Fruit fly (Drosophila melanogaster): ENCODE measurements around the gene Vps33B.

The Vps33B gene

dm6 chr3R:25490778-25491664 lies 17.7 kb downstream of the Vps33B start, which contains the start of the genes Gnpat and CG5112:
Gnpat (minus strand) TSS chr3R:25490936.
CG5112 (plus strand) TSS chr3R:25491460.
- TF ChIP-seq insv (optimal IDR thresholded peaks at IDR 0.05) (no peak), Sin3A (optimal IDR thresholded peaks at IDR 0.05) (no peak)

- TF ChIP-seq h (optimal IDR thresholded peaks at IDR 0.05) (no peak), ttk (optimal IDR thresholded peaks at IDR 0.05) (no peak), Sin3A (optimal IDR thresholded peaks at IDR 0.05) (no peak), Myc (optimal IDR thresholded peaks at IDR 0.05) (no peak), insv (optimal IDR thresholded peaks at IDR 0.05) (no peak), psq (optimal IDR thresholded peaks at IDR 0.05) (no peak)
Measured at dm6 chr3R:25493294-25494187, 20.3 kb downstream of the Vps33B start.

DNA sequence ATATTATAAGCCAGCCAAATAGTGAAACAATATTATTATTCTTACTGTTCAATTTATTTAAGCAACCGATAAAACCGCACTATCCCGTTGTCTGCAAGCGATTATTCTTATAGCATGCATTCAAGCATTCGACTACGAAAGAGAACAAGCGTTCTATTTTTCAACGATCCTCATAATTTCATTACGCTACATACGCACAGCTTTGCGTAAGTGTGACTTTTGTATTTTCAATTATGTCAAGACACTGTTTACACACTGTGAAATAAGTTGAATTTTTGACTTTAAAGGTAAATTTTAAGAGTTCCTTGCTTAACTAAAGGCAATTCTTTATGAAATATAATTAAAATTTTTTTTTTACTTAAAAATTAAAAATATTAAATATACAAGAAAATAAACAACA lies 21.8 kb downstream of the Vps33B start, which contains the start of gene CG33494:
Gene CG33494, minus strand, starts transcription at position 90 of the 400 bp plus-strand sequence.
- TF ChIP-seq ttk (optimal IDR thresholded peaks at IDR 0.05): no peak
- TF ChIP-seq h (optimal IDR thresholded peaks at IDR 0.05): no peak
- TF ChIP-seq insv (optimal IDR thresholded peaks at IDR 0.05): no peak
- no peak for TF ChIP-seq psq (optimal IDR thresholded peaks at IDR 0.05)
- no peak for TF ChIP-seq Myc (optimal IDR thresholded peaks at IDR 0.05)
- no peak for TF ChIP-seq Sin3A (optimal IDR thresholded peaks at IDR 0.05)

dm6 chr3R:25495753-25496152 lies 22.5 kb downstream of the Vps33B start:
- TF ChIP-seq insv (optimal IDR thresholded peaks at IDR 0.05): no peak
- TF ChIP-seq Myc (optimal IDR thresholded peaks at IDR 0.05): no peak
- no peak for TF ChIP-seq psq (optimal IDR thresholded peaks at IDR 0.05)
- no peak for TF ChIP-seq ttk (optimal IDR thresholded peaks at IDR 0.05)
- no peak for TF ChIP-seq h (optimal IDR thresholded peaks at IDR 0.05)
- no peak for TF ChIP-seq Sin3A (optimal IDR thresholded peaks at IDR 0.05)

- no peak for TF ChIP-seq ttk (optimal IDR thresholded peaks at IDR 0.05)
- no peak for TF ChIP-seq Myc (optimal IDR thresholded peaks at IDR 0.05)
- no peak for TF ChIP-seq h (optimal IDR thresholded peaks at IDR 0.05)
- no peak for TF ChIP-seq insv (optimal IDR thresholded peaks at IDR 0.05)
- no peak for TF ChIP-seq Sin3A (optimal IDR thresholded peaks at IDR 0.05)
- no peak for TF ChIP-seq psq (optimal IDR thresholded peaks at IDR 0.05)
Measured at dm6 chr3R:25504891-25505290, 31.6 kb downstream of the Vps33B start, which contains the start of gene CG5107. CG5107 (plus strand) TSS chr3R:25505191.

- TF ChIP-seq Sin3A (optimal IDR thresholded peaks at IDR 0.05) (no peak), ttk (optimal IDR thresholded peaks at IDR 0.05) (no peak), Myc (optimal IDR thresholded peaks at IDR 0.05) (no peak), h (optimal IDR thresholded peaks at IDR 0.05) (no peak), insv (optimal IDR thresholded peaks at IDR 0.05) (no peak), psq (optimal IDR thresholded peaks at IDR 0.05) (no peak)
Measured at dm6 chr3R:25505975-25506374, 32.7 kb downstream of the Vps33B start, which contains the start of gene CG5111. CG5111 (plus strand) TSS chr3R:25506275.

dm6 chr3R:25512750-25513149 lies 39.5 kb downstream of the Vps33B start:
- TF ChIP-seq h (optimal IDR thresholded peaks at IDR 0.05) (no peak), Sin3A (optimal IDR thresholded peaks at IDR 0.05) (no peak), insv (optimal IDR thresholded peaks at IDR 0.05) (no peak)

- TF ChIP-seq psq (optimal IDR thresholded peaks at IDR 0.05): no peak
- TF ChIP-seq Myc (optimal IDR thresholded peaks at IDR 0.05): no peak
- TF ChIP-seq Sin3A (optimal IDR thresholded peaks at IDR 0.05): no peak
- TF ChIP-seq ttk (optimal IDR thresholded peaks at IDR 0.05): no peak
- TF ChIP-seq insv (optimal IDR thresholded peaks at IDR 0.05): no peak
- TF ChIP-seq h (optimal IDR thresholded peaks at IDR 0.05): no peak
Measured at dm6 chr3R:25515450-25516288, 42.4 kb downstream of the Vps33B start, which contains the start of gene msi. msi (plus strand) TSS chr3R:25516118.

DNA sequence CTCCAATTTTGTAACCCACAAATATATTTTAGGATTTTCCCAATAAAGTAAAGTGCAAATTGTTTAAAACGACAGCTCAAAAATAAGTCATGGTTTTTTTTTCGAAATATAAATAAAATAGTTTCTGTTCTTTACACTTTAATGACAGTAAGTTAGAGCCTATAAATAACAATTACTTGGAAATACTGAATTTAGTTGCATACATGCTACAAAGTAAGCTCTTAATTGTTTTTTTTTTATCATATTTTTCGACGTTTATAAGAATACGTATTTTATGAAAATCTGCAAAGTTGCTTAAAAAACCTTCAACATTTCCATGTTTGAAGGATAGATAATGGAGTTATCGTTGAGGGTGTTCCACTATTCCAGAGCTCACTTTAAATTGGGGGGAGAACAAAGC lies 44.2 kb downstream of the Vps33B start:
- TF ChIP-seq h (optimal IDR thresholded peaks at IDR 0.05): no peak
- no peak for TF ChIP-seq psq (optimal IDR thresholded peaks at IDR 0.05)
- no peak for TF ChIP-seq ttk (optimal IDR thresholded peaks at IDR 0.05)
- no peak for TF ChIP-seq Sin3A (optimal IDR thresholded peaks at IDR 0.05)
- TF ChIP-seq insv (optimal IDR thresholded peaks at IDR 0.05): no peak
- no peak for TF ChIP-seq Myc (optimal IDR thresholded peaks at IDR 0.05)

DNA sequence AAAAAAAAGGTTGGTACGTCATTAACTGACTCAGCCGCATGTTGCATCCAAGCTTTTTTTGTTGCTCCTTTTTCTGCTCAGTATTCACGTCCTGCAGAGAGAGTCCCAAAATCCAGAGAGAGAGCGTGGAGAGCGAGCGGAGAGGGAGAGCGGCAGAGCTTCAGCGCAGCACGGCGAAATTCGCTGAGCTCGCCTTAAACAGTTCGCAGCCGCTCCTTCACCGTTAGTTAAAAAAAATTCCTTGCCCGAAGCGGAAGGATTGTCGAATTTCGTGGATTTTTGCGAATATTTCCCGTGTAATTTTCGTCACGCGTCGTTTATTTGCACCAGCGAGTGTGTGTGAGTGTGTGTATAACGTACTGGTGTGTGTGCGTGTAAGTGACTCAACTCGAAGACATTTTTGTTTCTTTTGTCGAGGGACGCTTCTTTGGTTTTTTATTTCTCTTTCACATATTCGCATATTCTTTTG lies 44.8 kb downstream of the Vps33B start:
- TF ChIP-seq Myc (optimal IDR thresholded peaks at IDR 0.05): no peak
- TF ChIP-seq h (optimal IDR thresholded peaks at IDR 0.05): no peak
- TF ChIP-seq ttk (optimal IDR thresholded peaks at IDR 0.05): no peak
- TF ChIP-seq psq (optimal IDR thresholded peaks at IDR 0.05): no peak
- TF ChIP-seq Sin3A (optimal IDR thresholded peaks at IDR 0.05): no peak
- no peak for TF ChIP-seq insv (optimal IDR thresholded peaks at IDR 0.05)

- TF ChIP-seq insv (optimal IDR thresholded peaks at IDR 0.05) (no peak), psq (optimal IDR thresholded peaks at IDR 0.05) (no peak), ttk (optimal IDR thresholded peaks at IDR 0.05) (no peak), h (optimal IDR thresholded peaks at IDR 0.05) (no peak)
Measured at dm6 chr3R:25518584-25518983, 45.3 kb downstream of the Vps33B start.

Data from Kc167 (cell line).